Fruit fly (Drosophila melanogaster) whole organism, embryonic: ENCODE measurements around the gene gcm.
A peak's percentile ranks its signal among the peaks of the same experiment; 100 is the strongest.

Experiments used
- Ada2b ChIP-seq: fragments of 200-800 bp; sonication (Bioruptor generic); IDR thresholded peaks from 2 replicates; pipeline ENCODE4 v1.3.6; 2022; ENCODE audit warnings: missing biosample characterization, missing genetic modification characterization
- CG10274 ChIP-seq: fragments of 200-800 bp; sonication (Bioruptor generic); optimal IDR thresholded peaks from 3 replicates; lab custom pipeline; 2017; ENCODE audit warnings: missing biosample characterization, mild to moderate bottlenecking, missing genetic modification characterization
- CG10462 ChIP-seq: fragments of 200-800 bp; sonication (Bioruptor generic); optimal IDR thresholded peaks from 2 replicates; lab custom pipeline; 2016; ENCODE audit warnings: missing biosample characterization, missing genetic modification characterization
- CG10565 ChIP-seq: fragments of 200-800 bp; sonication (Bioruptor generic); optimal IDR thresholded peaks from 3 replicates; lab custom pipeline; 2016; ENCODE audit warnings: missing biosample characterization, mild to moderate bottlenecking, missing genetic modification characterization
- CG11696 ChIP-seq: fragments of 200-800 bp; sonication (Bioruptor generic); IDR thresholded peaks from 2 replicates; pipeline ENCODE4 v1.3.6; 2022; ENCODE audit warnings: missing biosample characterization, missing genetic modification characterization
- CG12236 ChIP-seq: fragments of 200-800 bp; sonication (Bioruptor generic); optimal IDR thresholded peaks from 2 replicates; lab custom pipeline; 2016; ENCODE audit warnings: missing biosample characterization, missing genetic modification characterization
- CG1233 ChIP-seq: fragments of 200-800 bp; sonication (Bioruptor generic); optimal IDR thresholded peaks from 4 replicates; lab custom pipeline; 2018; ENCODE audit warnings: missing biosample characterization, mild to moderate bottlenecking, missing genetic modification characterization
- CG12744 ChIP-seq: fragments of 200-800 bp; sonication (Bioruptor generic); optimal IDR thresholded peaks from 2 replicates; lab custom pipeline; 2016; ENCODE audit warnings: missing biosample characterization, missing genetic modification characterization
- CG13287 ChIP-seq: fragments of 200-800 bp; sonication (Bioruptor generic); IDR thresholded peaks from 2 replicates; pipeline ENCODE4 v1.3.6; 2022; ENCODE audit warnings: missing biosample characterization, missing genetic modification characterization; ENCODE audit not compliant: partially characterized antibody
- CG13775 ChIP-seq: fragments of 200-800 bp; sonication (Bioruptor generic); optimal IDR thresholded peaks from 3 replicates; lab custom pipeline; 2017; ENCODE audit warnings: missing biosample characterization, mild to moderate bottlenecking, missing genetic modification characterization
- CG14667 ChIP-seq: fragments of 200-800 bp; sonication (Bioruptor generic); IDR thresholded peaks from 2 replicates; pipeline ENCODE4 v1.3.6; 2022; ENCODE audit warnings: missing biosample characterization, missing genetic modification characterization
- CG15479 ChIP-seq: fragments of 200-800 bp; sonication (Bioruptor generic); optimal IDR thresholded peaks from 3 replicates; lab custom pipeline; 2019; ENCODE audit warnings: missing biosample characterization, mild to moderate bottlenecking, missing genetic modification characterization, moderate library complexity
- CG15696 ChIP-seq: fragments of 200-800 bp; sonication (Bioruptor generic); optimal IDR thresholded peaks from 2 replicates; lab custom pipeline; 2019; ENCODE audit warnings: missing biosample characterization, mild to moderate bottlenecking, missing genetic modification characterization, moderate library complexity
- CG17359 ChIP-seq: fragments of 200-800 bp; sonication (Bioruptor generic); optimal IDR thresholded peaks from 3 replicates; lab custom pipeline; 2018; ENCODE audit warnings: missing biosample characterization, mild to moderate bottlenecking, missing genetic modification characterization, moderate library complexity
- CG34422 ChIP-seq: fragments of 200-800 bp; sonication (Bioruptor generic); IDR thresholded peaks from 3 replicates; pipeline ENCODE4 v1.3.6; 2022; ENCODE audit warnings: missing biosample characterization, missing genetic modification characterization
- CG4360 ChIP-seq: fragments of 200-800 bp; sonication (Bioruptor generic); IDR thresholded peaks from 2 replicates; pipeline ENCODE4 v1.3.6; 2022; ENCODE audit warnings: missing biosample characterization, missing genetic modification characterization
- CG6683 ChIP-seq: fragments of 200-800 bp; sonication (Bioruptor generic); optimal IDR thresholded peaks from 2 replicates; lab custom pipeline; 2017; ENCODE audit warnings: missing biosample characterization, mild to moderate bottlenecking, missing genetic modification characterization, missing genetic modification reagents
- CG7839 ChIP-seq: fragments of 200-800 bp; sonication (Bioruptor generic); optimal IDR thresholded peaks from 3 replicates; lab custom pipeline; 2018; ENCODE audit warnings: missing biosample characterization, mild to moderate bottlenecking, missing genetic modification characterization, moderate library complexity
- CG8290 ChIP-seq, 3 experiments: fragments of 200-800 bp; sonication (Bioruptor generic); optimal IDR thresholded peaks; 2 replicates each; lab custom pipeline; 2016 to 2019; ENCODE audit warnings: missing biosample characterization in 3 of 3, missing genetic modification characterization in 3 of 3, mild to moderate bottlenecking in 2 of 3, moderate library complexity in 1 of 3
- CG8359 ChIP-seq: fragments of 200-800 bp; sonication (Bioruptor generic); optimal IDR thresholded peaks from 2 replicates; lab custom pipeline; 2017; ENCODE audit warnings: missing biosample characterization, mild to moderate bottlenecking, missing genetic modification characterization, borderline replicate concordance
- CHES-1-like ChIP-seq: fragments of 200-800 bp; sonication (Bioruptor generic); optimal IDR thresholded peaks from 2 replicates; lab custom pipeline; 2016; ENCODE audit warnings: missing biosample characterization, missing genetic modification characterization
- D ChIP-seq, 2 experiments: fragments of 200-800 bp in 1 of 2; fragments of >200 bp in 1 of 2; sonication (Bioruptor generic) in 1 of 2; optimal IDR thresholded peaks; 2 replicates in 1 of 2; 3 replicates in 1 of 2; lab custom pipeline; 2017; ENCODE audit warnings: mild to moderate bottlenecking in 1 of 2, missing biosample characterization in 1 of 2, missing genetic modification characterization in 1 of 2, missing genetic modification reagents in 1 of 2
- D19A ChIP-seq: fragments of 200-800 bp; optimal IDR thresholded peaks from 3 replicates; lab custom pipeline; 2019; ENCODE audit warnings: missing biosample characterization, mild to moderate bottlenecking, missing genetic modification characterization, moderate library complexity
- Dek ChIP-seq: fragments of 200-800 bp; sonication (Bioruptor generic); optimal IDR thresholded peaks from 3 replicates; lab custom pipeline; 2019; ENCODE audit warnings: missing biosample characterization, mild to moderate bottlenecking, missing genetic modification characterization, moderate library complexity
- E2f1 ChIP-seq: fragments of 200-800 bp; sonication (Bioruptor generic); IDR thresholded peaks from 2 replicates; pipeline ENCODE4 v1.3.6; 2022; ENCODE audit warnings: missing biosample characterization, missing genetic modification characterization
- Fer1 ChIP-seq: fragments of 200-800 bp; sonication (Bioruptor generic); optimal IDR thresholded peaks from 2 replicates; lab custom pipeline; 2017; ENCODE audit warnings: missing biosample characterization, mild to moderate bottlenecking, missing genetic modification characterization
- HLH4C ChIP-seq: fragments of 200-800 bp; sonication (Bioruptor generic); IDR thresholded peaks from 3 replicates; pipeline ENCODE4 v1.3.6; 2022; ENCODE audit warnings: missing biosample characterization, missing genetic modification characterization; ENCODE audit not compliant: partially characterized antibody
- HLH54F ChIP-seq: fragments of 200-800 bp; sonication (Bioruptor generic); optimal IDR thresholded peaks from 3 replicates; lab custom pipeline; 2016; ENCODE audit warnings: missing biosample characterization, missing genetic modification characterization
- Hr3 ChIP-seq: fragments of 200-800 bp; sonication (Bioruptor generic); optimal IDR thresholded peaks from 3 replicates; lab custom pipeline; 2016; ENCODE audit warnings: missing biosample characterization, missing genetic modification characterization
- NC2α ChIP-seq: fragments of 200-800 bp; sonication (Bioruptor generic); optimal IDR thresholded peaks from 2 replicates; lab custom pipeline; 2016; ENCODE audit warnings: missing biosample characterization, missing genetic modification characterization
- Nf-YB ChIP-seq: fragments of 200-800 bp; sonication (Bioruptor generic); optimal IDR thresholded peaks from 3 replicates; lab custom pipeline; 2019; ENCODE audit warnings: missing biosample characterization, mild to moderate bottlenecking, missing genetic modification characterization, moderate library complexity
- Trl ChIP-seq, 3 experiments: fragments of >200 bp in 2 of 3; fragments of 200-800 bp in 1 of 3; sonication (Bioruptor generic) in 1 of 3; optimal IDR thresholded peaks; 2 replicates in 1 of 3; 3 replicates in 2 of 3; lab custom pipeline; 2016 to 2017; ENCODE audit warnings: missing biosample characterization in 1 of 3, missing genetic modification characterization in 1 of 3
- amos ChIP-seq: fragments of 200-800 bp; sonication (Bioruptor generic); IDR thresholded peaks from 2 replicates; pipeline ENCODE4 v1.3.6; 2022; ENCODE audit warnings: missing biosample characterization, missing genetic modification characterization; ENCODE audit not compliant: partially characterized antibody
- cato ChIP-seq: fragments of 200-800 bp; sonication (Bioruptor generic); optimal IDR thresholded peaks from 2 replicates; lab custom pipeline; 2016; ENCODE audit warnings: missing biosample characterization, missing genetic modification characterization, borderline replicate concordance
- chinmo ChIP-seq: fragments of 200-800 bp; sonication (Bioruptor generic); IDR thresholded peaks from 4 replicates; pipeline ENCODE4 v1.3.6; 2022; ENCODE audit warnings: missing biosample characterization, missing genetic modification characterization; ENCODE audit not compliant: partially characterized antibody
- chm ChIP-seq: fragments of 200-800 bp; sonication (Bioruptor generic); IDR thresholded peaks from 2 replicates; pipeline ENCODE4 v1.3.6; 2022; ENCODE audit warnings: missing biosample characterization, missing genetic modification characterization
- cwo ChIP-seq: fragments of 200-800 bp; sonication (Bioruptor generic); optimal IDR thresholded peaks from 3 replicates; lab custom pipeline; 2017; ENCODE audit warnings: missing biosample characterization, missing genetic modification characterization, mild to moderate bottlenecking, moderate library complexity, missing genetic modification reagents
- eve ChIP-seq, 2 experiments: fragments of >200 bp; optimal IDR thresholded peaks; 2 replicates each; lab custom pipeline; 2017; ENCODE audit warnings: missing biosample characterization in 2 of 2, missing genetic modification characterization in 2 of 2
- fru ChIP-seq: fragments of >200 bp; optimal IDR thresholded peaks from 2 replicates; lab custom pipeline; 2017
- hth ChIP-seq: fragments of >200 bp; optimal IDR thresholded peaks from 2 replicates; lab custom pipeline; 2017; ENCODE audit warnings: inconsistent platforms
- kah ChIP-seq: fragments of 200-800 bp; sonication (Bioruptor generic); optimal IDR thresholded peaks from 2 replicates; lab custom pipeline; 2018; ENCODE audit warnings: missing biosample characterization, mild to moderate bottlenecking, missing genetic modification characterization
- klu ChIP-seq: fragments of 200-800 bp; sonication (Bioruptor generic); IDR thresholded peaks from 2 replicates; pipeline ENCODE4 v1.3.6; 2022; ENCODE audit warnings: missing biosample characterization, missing genetic modification characterization
- peb ChIP-seq: fragments of 200-800 bp; sonication (Bioruptor generic); IDR thresholded peaks from 2 replicates; pipeline ENCODE4 v1.3.6; 2022; ENCODE audit warnings: missing biosample characterization, missing genetic modification characterization
- ranshi ChIP-seq: fragments of 200-800 bp; sonication (Bioruptor generic); IDR thresholded peaks from 2 replicates; pipeline ENCODE4 v1.3.6; 2022; ENCODE audit warnings: missing biosample characterization, missing genetic modification characterization
- scrt ChIP-seq: fragments of 200-800 bp; sonication (Bioruptor generic); optimal IDR thresholded peaks from 2 replicates; lab custom pipeline; 2018; ENCODE audit warnings: missing biosample characterization, mild to moderate bottlenecking, missing genetic modification characterization, moderate library complexity
- seq ChIP-seq: fragments of 200-800 bp; sonication (Bioruptor generic); IDR thresholded peaks from 2 replicates; pipeline ENCODE4 v1.3.6; 2022; ENCODE audit warnings: missing biosample characterization, missing genetic modification characterization
- sim ChIP-seq: fragments of 200-800 bp; sonication (Bioruptor generic); IDR thresholded peaks from 2 replicates; pipeline ENCODE4 v1.3.6; 2022; ENCODE audit warnings: missing biosample characterization, missing genetic modification characterization
- zfh2 ChIP-seq: fragments of 200-800 bp; sonication (Bioruptor generic); optimal IDR thresholded peaks from 2 replicates; lab custom pipeline; 2016; ENCODE audit warnings: missing biosample characterization, missing genetic modification characterization

The gcm gene

DNA sequence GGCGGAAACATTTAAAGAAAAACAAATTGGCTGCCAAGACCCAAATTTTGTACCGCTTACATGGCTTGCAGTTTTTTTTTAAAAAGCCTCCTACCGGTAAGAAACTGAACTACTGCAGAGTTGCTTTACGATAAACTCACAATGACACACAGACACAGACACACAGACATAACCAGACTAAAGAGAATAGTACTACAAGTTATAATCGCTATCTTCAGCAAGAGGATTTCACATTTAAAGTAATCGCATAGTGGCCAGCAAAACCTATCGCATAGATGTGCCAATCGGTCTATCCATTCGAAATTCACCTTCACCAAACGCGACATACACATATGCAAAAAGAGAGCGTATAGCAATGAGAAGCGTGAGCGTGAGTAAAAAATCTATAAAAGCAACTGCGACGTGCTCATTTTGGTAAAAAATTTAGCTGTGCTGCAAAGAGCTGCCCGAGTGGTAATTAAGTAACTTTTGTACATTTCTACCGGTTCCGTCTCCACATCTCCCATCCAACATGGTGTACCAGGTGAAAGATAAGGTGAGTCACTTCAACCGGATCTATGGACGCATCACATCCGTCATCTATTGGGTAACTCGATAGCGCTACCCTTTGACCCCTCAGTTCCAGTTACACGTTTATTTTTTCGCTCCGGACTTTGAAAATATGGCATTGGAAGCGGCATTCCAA lies 31.6 kb upstream of the gcm start, which contains the start of gene Trx2 (continued):
- no peak for TF ChIP-seq HLH54F (GFP tag; lab: Kevin White, UChicago)
- TF ChIP-seq CG8290 (GFP tag; optimal IDR thresholded peaks at IDR 0.05; lab: Kevin White, UChicago), result no peak
- no peak for TF ChIP-seq CG8290 (tag; optimal IDR thresholded peaks at IDR 0.05; lab: Kevin White, UChicago)
- no peak for TF ChIP-seq CG10462 (GFP tag; lab: Kevin White, UChicago)
- no peak for TF ChIP-seq NC2α
- TF ChIP-seq CG15479 (GFP tag; lab: Kevin White, UChicago), result no peak
- no peak for TF ChIP-seq fru (lab: Kevin White, UChicago)
- TF ChIP-seq kah (GFP tag; lab: Kevin White, UChicago), result no peak
- TF ChIP-seq klu (GFP tag; lab: Robert Waterston, UW), result no peak
- TF ChIP-seq CG7839 (tag; lab: Kevin White, UChicago), result no peak
- TF ChIP-seq Fer1 (GFP tag; lab: Kevin White, UChicago), result peak; percentile 46
- TF ChIP-seq CG11696 (GFP tag; lab: Robert Waterston, UW), result no peak
- no peak for TF ChIP-seq cato (GFP tag; lab: Kevin White, UChicago)
- no peak for TF ChIP-seq CG8359 (GFP tag; lab: Kevin White, UChicago)
- no peak for TF ChIP-seq CG13775 (GFP tag; lab: Kevin White, UChicago)
- peak; percentile 43 for TF ChIP-seq CHES-1-like (GFP tag; lab: Kevin White, UChicago)
- TF ChIP-seq CG6683, result no peak
- peak; percentile 3; the same call in 1 of the 2 replicates for TF ChIP-seq amos (GFP tag; lab: Robert Waterston, UW)
- peak; percentile 6; the same call in 1 of the 2 replicates for TF ChIP-seq CG4360 (GFP tag; lab: Robert Waterston, UW)
- TF ChIP-seq scrt (GFP tag; lab: Kevin White, UChicago), result peak; percentile 51
- TF ChIP-seq peb (GFP tag; lab: Robert Waterston, UW), result no peak
- no peak for TF ChIP-seq E2f1 (GFP tag; lab: Robert Waterston, UW)
- peak; percentile 18 for TF ChIP-seq cwo (GFP tag; lab: Kevin White, UChicago)
- peak; percentile 21; the same call in 1 of the 2 replicates for TF ChIP-seq sim (GFP tag; lab: Robert Waterston, UW)
- no peak for TF ChIP-seq D (optimal IDR thresholded peaks at IDR 0.05; lab: Kevin White, UChicago)
- no peak for TF ChIP-seq D (GFP tag; optimal IDR thresholded peaks at IDR 0.05; lab: Kevin White, UChicago)
- no peak for TF ChIP-seq CG12744 (GFP tag; lab: Kevin White, UChicago)
- no peak for TF ChIP-seq CG12236 (GFP tag; lab: Kevin White, UChicago)
- TF ChIP-seq CG14667 (GFP tag; lab: Robert Waterston, UW), result no peak
- peak; percentile 6 for TF ChIP-seq CG17359 (tag; lab: Kevin White, UChicago)
- TF ChIP-seq eve (GFP tag; optimal IDR thresholded peaks at IDR 0.05; lab: Kevin White, UChicago), result no peak
- TF ChIP-seq chinmo (GFP tag; lab: Robert Waterston, UW), result peak; percentile 84; the same call in 3 of the 4 replicates
- no peak for TF ChIP-seq CG15696
- TF ChIP-seq zfh2 (GFP tag; lab: Kevin White, UChicago), result no peak
- TF ChIP-seq HLH4C (GFP tag; lab: Robert Waterston, UW), result peak; percentile 85
- TF ChIP-seq chm (GFP tag; lab: Robert Waterston, UW), result peak; percentile 71
- TF ChIP-seq Ada2b (GFP tag; lab: Robert Waterston, UW), result no peak
- no peak for TF ChIP-seq CG10274 (GFP tag; lab: Kevin White, UChicago)
- peak; percentile 82; the same call in 1 of the 3 replicates for TF ChIP-seq CG34422 (GFP tag; lab: Robert Waterston, UW)
- no peak for TF ChIP-seq D19A (tag; lab: Kevin White, UChicago)
- TF ChIP-seq ranshi (GFP tag; lab: Robert Waterston, UW), result no peak; the same call in 1 of the 2 replicates
- no peak for TF ChIP-seq Dek (tag; lab: Kevin White, UChicago)
- TF ChIP-seq hth (lab: Kevin White, UChicago), result no peak
- TF ChIP-seq Hr3 (GFP tag; lab: Kevin White, UChicago), result no peak
- TF ChIP-seq seq, result no peak; the same call in 1 of the 2 replicates
- no peak for TF ChIP-seq Nf-YB (GFP tag; lab: Kevin White, UChicago)
- TF ChIP-seq CG13287 (GFP tag; lab: Robert Waterston, UW), result no peak
- TF ChIP-seq CG10565 (GFP tag; lab: Kevin White, UChicago), result no peak
- peak; percentile 76 to 94 for TF ChIP-seq Trl (optimal IDR thresholded peaks at IDR 0.05; lab: Kevin White, UChicago)
- peak; percentile 29 for TF ChIP-seq Trl (GFP tag; optimal IDR thresholded peaks at IDR 0.05; lab: Kevin White, UChicago)
- no peak for TF ChIP-seq CG1233 (GFP tag; lab: Kevin White, UChicago)
